Worm (Caenorhabditis elegans): ENCODE results near the gene ccm-2.

Gene ccm-2

ce11 chrIV:1826737-1827136, 7.7 kb upstream of the ccm-2 start:
- TF ChIP-seq fkh-8 (tag; optimal IDR thresholded peaks at IDR 0.05) (peak; percentile 71), pag-3 (tag; optimal IDR thresholded peaks at IDR 0.05; ENCODE audit: borderline replicate concordance, insufficient read depth) (no peak), swsn-7 (tag; optimal IDR thresholded peaks at IDR 0.05) (peak; percentile 28), fkh-10 (GFP tag; optimal IDR thresholded peaks at IDR 0.05) (peak; percentile 23), nhr-47 (tag; optimal IDR thresholded peaks at IDR 0.05) (peak; percentile 54), ceh-82 (tag; optimal IDR thresholded peaks at IDR 0.05) (peak in 1 of 3 experiments; percentile 21), xbp-1 (tag; optimal IDR thresholded peaks at IDR 0.05) (peak; percentile 13), lin-14 (GFP tag; optimal IDR thresholded peaks at IDR 0.05) (peak; percentile 81), snu-23 (GFP tag; optimal IDR thresholded peaks at IDR 0.05) (peak; percentile 19), nhr-237 (tag; optimal IDR thresholded peaks at IDR 0.05) (no peak), efl-1 (optimal IDR thresholded peaks at IDR 0.05) (no peak), efl-1 (GFP tag; optimal IDR thresholded peaks at IDR 0.05 in 1 of 2) (peak in 1 of 2 experiments; percentile 76), vab-15 (tag; optimal IDR thresholded peaks at IDR 0.05) (peak; percentile 37), nhr-71 (tag; optimal IDR thresholded peaks at IDR 0.05) (peak; percentile 56), egl-13 (tag; optimal IDR thresholded peaks at IDR 0.05) (peak; percentile 24), unc-86 (tag; optimal IDR thresholded peaks at IDR 0.05) (no peak), lsy-2 (tag; optimal IDR thresholded peaks at IDR 0.05) (peak in 1 of 2 experiments; percentile 42)

ce11 chrIV:1827362-1827761, 7.1 kb upstream of the ccm-2 start:
- TF ChIP-seq lin-39 (tag; optimal IDR thresholded peaks at IDR 0.05) (no peak), efl-1 (optimal IDR thresholded peaks at IDR 0.05) (no peak), efl-1 (GFP tag; optimal IDR thresholded peaks at IDR 0.05 in 1 of 2) (peak in 1 of 2 experiments; percentile 81), nhr-237 (tag; optimal IDR thresholded peaks at IDR 0.05) (no peak), lin-35 (GFP tag; optimal IDR thresholded peaks at IDR 0.05) (no peak), ceh-63 (GFP tag; optimal IDR thresholded peaks at IDR 0.05) (no peak), unc-130 (tag; optimal IDR thresholded peaks at IDR 0.05) (no peak), ceh-8 (GFP tag; optimal IDR thresholded peaks at IDR 0.05) (no peak), mdl-1 (tag; optimal IDR thresholded peaks at IDR 0.05) (no peak), ceh-88 (GFP tag; IDR thresholded peaks at IDR 0.05) (no peak), xbp-1 (tag; optimal IDR thresholded peaks at IDR 0.05) (no peak), fkh-10 (GFP tag; optimal IDR thresholded peaks at IDR 0.05) (no peak), unc-86 (tag; optimal IDR thresholded peaks at IDR 0.05) (peak; percentile 24), nhr-12 (tag; optimal IDR thresholded peaks at IDR 0.05) (no peak), ztf-4 (tag; optimal IDR thresholded peaks at IDR 0.05) (no peak), C04F5.9 (tag; optimal IDR thresholded peaks at IDR 0.05) (no peak), nhr-28 (tag; optimal IDR thresholded peaks at IDR 0.05) (no peak), lin-14 (GFP tag; optimal IDR thresholded peaks at IDR 0.05) (peak; percentile 51), ets-5 (GFP tag; IDR thresholded peaks at IDR 0.05) (no peak), mef-2 (tag; optimal IDR thresholded peaks at IDR 0.05) (no peak), nhr-20 (tag; optimal IDR thresholded peaks at IDR 0.05) (no peak), elt-3 (tag; optimal IDR thresholded peaks at IDR 0.05) (no peak), skn-1 (tag; optimal IDR thresholded peaks at IDR 0.05) (no peak), egl-27 (tag; optimal IDR thresholded peaks at IDR 0.05) (no peak)

- peak; percentile 54; the same call in 1 of the 2 replicates for TF ChIP-seq nhr-19 (GFP tag; conservative IDR thresholded peaks at IDR 0.05)
- peak; percentile 79 for TF ChIP-seq unc-98 (GFP tag; IDR thresholded peaks at IDR 0.05)
- TF ChIP-seq ets-5 (GFP tag; IDR thresholded peaks at IDR 0.05) = 0 out of 2 replicates have a peak, but pooled peaks have one; percentile 99
- TF ChIP-seq grh-1 (GFP tag; IDR thresholded peaks at IDR 0.05) = peak; percentile 74
- peak; percentile 41; the same call in 1 of the 2 replicates for TF ChIP-seq isw-1 (GFP tag; IDR thresholded peaks at IDR 0.05)
Observed at ce11 chrIV:1831174-1831573, 3.3 kb upstream of the ccm-2 start.

All from whole organism, L1 larva.